Fruit fly (Drosophila melanogaster) Kc167 (cell line): ENCODE measurements around the gene Tollo.

Experiments used
- Myc ChIP-seq: fragments of >200 bp; optimal IDR thresholded peaks from 2 replicates; lab custom pipeline; 2017; ENCODE audit warnings: missing external identifiers
- Sin3A ChIP-seq: fragments of >200 bp; optimal IDR thresholded peaks from 2 replicates; lab custom pipeline; 2018; ENCODE audit warnings: missing external identifiers
- h ChIP-seq: fragments of >200 bp; optimal IDR thresholded peaks from 3 replicates; lab custom pipeline; 2018; ENCODE audit warnings: missing external identifiers
- insv ChIP-seq: fragments of >200 bp; optimal IDR thresholded peaks from 3 replicates; lab custom pipeline; 2018; ENCODE audit warnings: missing external identifiers
- psq ChIP-seq: fragments of >200 bp; optimal IDR thresholded peaks from 2 replicates; lab custom pipeline; 2017; ENCODE audit warnings: missing external identifiers
- ttk ChIP-seq: sonication (Bioruptor generic); optimal IDR thresholded peaks from 2 replicates; lab custom pipeline; 2017; ENCODE audit warnings: missing external identifiers

The Tollo gene

DNA sequence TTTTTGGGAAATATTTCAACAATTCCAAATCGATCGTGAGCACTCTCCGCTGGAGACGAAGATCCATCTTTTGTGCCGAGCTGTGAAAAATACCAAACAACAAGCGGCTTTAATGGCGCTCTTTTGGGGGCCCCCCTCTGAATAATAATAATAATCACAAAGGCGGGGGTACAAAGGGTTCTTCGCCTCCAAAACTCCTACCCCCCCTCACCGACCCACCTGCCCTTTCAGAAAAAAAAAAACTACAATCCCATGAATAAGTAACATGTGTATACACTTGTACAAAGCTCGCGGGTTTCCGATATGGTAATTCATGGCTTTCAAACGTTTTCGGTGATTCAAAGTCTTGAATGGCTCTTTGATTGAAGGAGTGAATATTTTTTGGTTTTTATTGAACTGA lies 34.1 kb upstream of the Tollo start:
- TF ChIP-seq psq (lab: Kevin White, UChicago) (no peak), insv (lab: Kevin White, UChicago) (no peak), ttk (lab: Kevin White, UChicago) (no peak), Sin3A (no peak), Myc (lab: Kevin White, UChicago) (no peak), h (lab: Kevin White, UChicago) (no peak)

DNA sequence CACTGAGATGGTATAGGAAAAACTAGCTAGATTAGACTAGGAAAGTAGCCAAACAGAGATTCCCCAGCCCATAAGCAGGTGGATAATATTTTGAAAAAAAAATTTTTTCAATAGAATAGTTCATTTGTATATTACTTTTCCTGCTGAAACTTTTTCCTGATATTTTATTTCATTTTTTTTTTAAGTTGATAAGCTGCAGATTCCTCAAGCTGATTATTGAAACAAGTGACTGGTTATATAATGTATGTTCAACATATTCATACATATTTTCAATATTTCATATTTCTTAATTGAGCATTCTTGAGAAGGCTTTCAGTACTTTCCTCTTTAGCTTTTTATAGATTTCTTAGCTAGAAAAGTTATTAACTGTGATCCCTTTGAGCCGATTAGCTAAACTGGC lies 32.3 kb upstream of the Tollo start:
- TF ChIP-seq h (lab: Kevin White, UChicago) (no peak), psq (lab: Kevin White, UChicago) (no peak), Myc (lab: Kevin White, UChicago) (no peak), insv (lab: Kevin White, UChicago) (no peak), Sin3A (no peak), ttk (lab: Kevin White, UChicago) (no peak)

DNA sequence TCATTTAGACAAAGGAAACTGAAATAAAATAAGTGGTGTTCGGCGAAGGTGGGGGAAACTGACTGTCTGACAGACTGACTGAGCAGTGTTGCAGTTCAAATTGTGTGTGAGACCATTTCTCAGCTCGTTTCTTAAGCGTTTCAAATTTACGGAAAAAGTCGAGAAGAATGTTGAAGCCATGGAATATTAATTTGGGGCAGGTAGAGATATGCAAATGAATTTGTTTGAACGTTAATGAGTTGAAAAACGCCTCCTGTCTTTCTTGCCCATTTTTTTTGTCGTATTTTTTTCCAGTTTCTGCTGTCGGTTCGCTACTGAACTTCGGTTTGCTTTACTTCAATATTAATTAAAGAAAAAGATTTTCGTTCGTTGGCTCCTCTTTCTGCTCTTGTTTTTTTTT lies 31.8 kb upstream of the Tollo start:
- TF ChIP-seq insv (lab: Kevin White, UChicago) (no peak), psq (lab: Kevin White, UChicago) (no peak), Myc (lab: Kevin White, UChicago) (no peak), Sin3A (no peak), ttk (lab: Kevin White, UChicago) (no peak), h (lab: Kevin White, UChicago) (no peak)

DNA sequence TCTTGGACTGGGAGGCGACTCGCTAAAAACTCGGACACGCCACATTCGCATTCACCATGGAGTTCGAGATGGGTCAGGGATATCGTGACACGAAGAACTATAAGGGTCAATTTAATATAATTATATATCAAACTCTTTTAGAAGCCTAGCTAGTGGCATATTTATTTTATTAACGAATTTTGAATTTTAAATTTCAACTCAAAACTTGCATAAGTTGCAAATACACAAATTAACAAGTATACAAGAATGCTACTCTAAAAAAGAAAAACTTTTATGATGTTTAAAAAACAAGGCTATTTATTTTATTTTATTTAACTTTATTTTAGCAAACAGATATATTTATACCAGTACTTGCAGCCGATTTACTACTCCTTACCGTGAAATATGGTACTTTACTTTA lies 29.4 kb upstream of the Tollo start:
- TF ChIP-seq h (lab: Kevin White, UChicago) (no peak), ttk (lab: Kevin White, UChicago) (no peak), insv (lab: Kevin White, UChicago) (no peak), Sin3A (no peak), psq (lab: Kevin White, UChicago) (no peak), Myc (lab: Kevin White, UChicago) (no peak)

DNA sequence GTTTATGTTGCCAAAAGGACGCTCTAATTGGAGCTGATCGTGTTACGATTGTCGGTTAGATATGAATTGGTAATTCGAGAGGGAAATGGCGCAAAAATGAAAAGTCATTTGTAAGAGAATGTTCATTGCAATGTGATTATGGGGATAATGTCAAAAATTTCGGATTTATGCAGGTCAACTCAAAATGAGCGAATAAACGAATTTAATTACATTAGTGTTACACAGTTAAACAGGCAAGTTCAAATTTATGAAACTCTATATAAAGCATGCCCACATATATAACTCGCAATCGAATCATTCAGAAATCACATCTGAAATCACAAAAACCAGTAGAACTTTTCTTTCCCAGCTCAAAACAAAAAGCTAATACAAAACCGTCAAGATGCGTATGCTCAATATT lies 27.9 kb upstream of the Tollo start, which contains the start of gene Prx1:
Gene Prx1, plus strand, starts transcription at position 301 of the 400 bp plus-strand sequence.
- TF ChIP-seq Sin3A = no peak
- TF ChIP-seq Myc (lab: Kevin White, UChicago) = no peak
- TF ChIP-seq psq (lab: Kevin White, UChicago) = no peak
- no peak for TF ChIP-seq h (lab: Kevin White, UChicago)
- no peak for TF ChIP-seq ttk (lab: Kevin White, UChicago)
- TF ChIP-seq insv (lab: Kevin White, UChicago) = no peak

DNA sequence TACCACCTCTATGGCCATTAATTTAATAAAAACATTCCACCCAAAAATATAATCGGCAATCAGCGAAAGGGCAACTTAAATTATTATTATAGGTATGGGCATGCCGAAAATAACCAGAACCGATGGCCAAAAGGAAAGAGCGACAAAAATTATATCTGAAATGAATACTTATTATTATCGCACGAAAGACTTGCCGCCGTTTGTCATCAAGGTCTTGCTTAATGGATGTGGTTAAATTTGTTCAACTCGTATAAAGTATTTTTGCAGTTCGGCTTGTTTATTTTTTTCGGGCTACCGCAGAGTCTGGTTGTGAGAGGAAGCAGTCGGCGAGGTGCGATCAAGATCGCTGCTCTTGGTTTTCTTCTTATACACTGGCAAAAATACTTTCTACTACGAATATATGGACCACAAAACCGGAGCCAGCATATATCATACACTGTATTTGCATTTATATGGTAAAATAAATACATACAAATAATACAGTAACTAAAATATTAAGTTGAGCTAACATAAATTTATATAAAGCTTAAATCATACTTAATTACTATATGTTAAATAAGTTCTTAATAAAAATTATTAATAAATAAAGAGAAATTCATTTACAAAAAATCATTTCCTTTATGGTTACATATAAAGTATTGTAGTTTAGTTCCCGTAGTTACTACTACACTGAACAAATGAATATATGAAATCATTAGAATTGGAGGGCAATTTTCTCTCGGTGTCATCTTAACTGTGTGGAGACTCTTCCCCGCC lies 26.5 kb upstream of the Tollo start:
- TF ChIP-seq h (lab: Kevin White, UChicago) (no peak), Sin3A (no peak), ttk (lab: Kevin White, UChicago) (no peak)

DNA sequence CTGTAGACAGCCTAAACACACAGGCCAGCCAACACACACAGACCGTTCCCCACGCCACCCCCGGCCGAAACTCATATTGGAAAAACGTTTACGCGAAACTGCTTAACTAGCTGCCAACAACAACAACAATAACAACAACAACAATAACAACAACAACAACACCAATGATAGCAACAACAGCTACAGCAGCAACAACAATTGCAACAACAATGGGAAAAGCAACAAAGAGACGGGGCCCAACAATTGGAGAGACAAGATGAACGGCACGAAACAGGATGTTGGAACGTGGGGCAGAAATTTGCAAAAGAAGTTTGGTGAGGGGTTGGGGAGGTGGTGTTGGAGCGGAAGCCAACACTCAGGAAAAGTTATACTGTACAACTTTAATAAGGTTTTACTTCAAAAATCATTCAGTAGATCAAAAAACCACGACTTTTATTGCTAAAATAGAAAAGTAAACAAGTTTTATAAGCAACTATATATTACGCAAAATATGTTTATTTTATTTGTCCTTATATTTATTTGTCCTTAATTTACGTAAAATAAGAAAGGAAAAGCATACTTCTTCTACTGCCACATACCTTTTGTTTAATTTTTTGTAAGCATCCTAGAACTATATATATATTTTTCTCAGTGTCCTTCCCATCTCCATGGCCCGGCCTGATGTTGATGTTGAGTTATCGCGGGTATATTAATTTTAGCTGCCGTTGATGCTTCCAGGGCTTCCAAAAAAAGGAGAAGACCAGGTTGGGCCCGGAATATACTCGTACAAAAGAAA lies 23.4 kb upstream of the Tollo start:
- TF ChIP-seq Sin3A = no peak
- no peak for TF ChIP-seq ttk (lab: Kevin White, UChicago)
- TF ChIP-seq Myc (lab: Kevin White, UChicago) = no peak
- no peak for TF ChIP-seq insv (lab: Kevin White, UChicago)
- no peak for TF ChIP-seq psq (lab: Kevin White, UChicago)
- TF ChIP-seq h (lab: Kevin White, UChicago) = no peak

DNA sequence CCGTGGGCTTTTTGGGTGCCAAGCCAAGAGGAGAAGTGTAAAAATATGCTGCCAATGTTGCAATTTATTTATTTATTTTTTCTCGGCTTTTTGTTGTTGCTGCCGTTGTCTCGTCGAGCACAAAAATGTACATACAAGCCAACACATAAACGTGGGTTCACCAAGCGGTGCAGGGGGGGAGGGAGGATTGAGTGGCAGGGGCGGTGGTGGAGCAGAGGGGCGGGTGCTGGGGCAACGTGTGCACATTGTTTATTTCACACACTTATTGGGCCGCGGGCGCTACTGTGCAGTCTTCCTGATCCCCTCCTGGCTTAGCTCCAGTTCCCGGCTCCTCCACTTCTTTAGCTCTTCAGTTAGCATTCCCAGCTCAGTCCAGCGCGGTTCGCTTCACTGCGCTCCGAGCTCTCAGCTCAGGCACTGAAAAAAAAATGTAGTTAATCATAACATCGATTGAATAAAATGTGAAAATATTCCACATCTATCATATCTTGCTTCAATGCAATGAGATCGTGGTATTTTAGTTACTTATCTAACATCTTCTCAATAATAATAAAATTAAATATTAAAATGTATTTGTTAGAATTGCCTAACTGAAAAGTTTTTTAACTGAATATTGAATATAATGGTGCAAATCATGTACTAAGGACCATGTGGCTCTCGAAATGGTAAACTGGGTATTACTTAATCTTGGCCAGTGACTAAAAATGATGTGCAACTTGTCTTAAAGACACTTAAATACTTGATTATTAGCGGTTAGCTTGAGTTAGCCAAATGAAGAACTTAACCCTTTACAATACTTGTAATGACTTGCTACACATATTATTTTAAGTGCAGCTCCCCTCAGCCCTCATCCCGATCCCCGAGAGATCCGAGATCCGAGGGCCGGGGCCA lies 20.8 kb upstream of the Tollo start:
- TF ChIP-seq ttk (lab: Kevin White, UChicago) (no peak), insv (lab: Kevin White, UChicago) (no peak), Myc (lab: Kevin White, UChicago) (no peak), h (lab: Kevin White, UChicago) (no peak), psq (lab: Kevin White, UChicago) (no peak), Sin3A (no peak)

DNA sequence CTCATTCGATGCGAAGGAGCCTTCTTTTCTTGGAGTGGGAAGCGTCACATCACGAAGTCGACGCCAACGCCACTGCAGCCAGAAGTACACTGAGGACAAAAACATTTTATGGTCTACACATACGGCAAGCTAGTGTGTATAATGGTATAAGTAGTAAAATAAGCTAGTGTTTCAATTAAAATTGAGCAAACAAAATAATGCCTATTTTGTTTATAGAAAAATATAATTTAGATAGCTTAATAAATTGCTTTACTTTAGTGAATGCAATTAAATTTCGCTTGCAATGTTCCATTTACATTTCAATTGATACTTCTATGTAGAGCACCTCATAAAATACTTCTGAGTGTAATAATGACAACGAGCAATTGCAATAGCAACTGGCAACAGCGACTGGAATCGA lies 15.1 kb upstream of the Tollo start:
- TF ChIP-seq h (lab: Kevin White, UChicago) = no peak
- no peak for TF ChIP-seq insv (lab: Kevin White, UChicago)
- no peak for TF ChIP-seq Myc (lab: Kevin White, UChicago)
- TF ChIP-seq Sin3A = no peak

DNA sequence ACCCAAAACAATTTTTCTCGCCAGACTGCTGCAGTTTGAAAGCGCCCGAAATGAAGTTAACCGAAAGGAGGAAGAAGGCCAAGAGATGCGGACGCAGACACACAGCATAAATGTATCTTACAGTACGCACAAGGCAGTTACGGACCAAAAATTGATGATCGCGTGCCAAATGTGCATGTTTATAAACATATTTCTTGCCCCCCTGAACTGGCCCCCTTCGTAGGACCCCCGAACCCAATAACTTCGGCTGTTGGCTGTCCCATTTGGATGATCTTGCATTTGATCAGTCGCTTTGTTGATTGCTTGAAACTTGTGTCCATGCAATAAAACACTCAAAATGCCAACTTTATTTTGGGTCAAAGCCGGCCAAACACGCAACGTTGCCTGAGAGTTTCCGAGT lies 13.1 kb upstream of the Tollo start:
- TF ChIP-seq ttk (lab: Kevin White, UChicago) = no peak
- TF ChIP-seq Myc (lab: Kevin White, UChicago) = no peak
- no peak for TF ChIP-seq psq (lab: Kevin White, UChicago)
- TF ChIP-seq insv (lab: Kevin White, UChicago) = no peak
- TF ChIP-seq Sin3A = no peak
- no peak for TF ChIP-seq h (lab: Kevin White, UChicago)

DNA sequence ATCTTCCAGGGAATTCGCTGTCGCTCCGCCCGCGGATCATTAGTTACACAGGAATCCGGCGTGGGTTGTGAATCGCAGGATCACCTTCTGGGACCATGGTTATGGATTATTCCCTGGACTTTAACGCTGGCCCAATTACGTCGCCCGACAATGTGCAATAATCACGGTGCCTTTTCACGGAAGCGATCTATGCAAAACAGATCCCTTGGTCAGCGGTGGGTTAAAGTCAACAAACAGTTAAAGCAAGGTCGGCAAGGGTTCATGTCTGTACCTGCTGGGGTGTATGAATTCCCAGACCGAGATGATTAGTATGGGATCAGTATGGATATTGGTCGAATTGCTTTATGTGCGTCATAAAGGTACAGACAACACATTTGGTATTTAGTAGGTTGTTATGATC lies 11.7 kb upstream of the Tollo start:
- TF ChIP-seq ttk (lab: Kevin White, UChicago) (no peak), insv (lab: Kevin White, UChicago) (no peak), h (lab: Kevin White, UChicago) (no peak)
